Worm (Caenorhabditis elegans): Measurements from ENCODE around the gene T20B12.3.

The T20B12.3 gene

DNA sequence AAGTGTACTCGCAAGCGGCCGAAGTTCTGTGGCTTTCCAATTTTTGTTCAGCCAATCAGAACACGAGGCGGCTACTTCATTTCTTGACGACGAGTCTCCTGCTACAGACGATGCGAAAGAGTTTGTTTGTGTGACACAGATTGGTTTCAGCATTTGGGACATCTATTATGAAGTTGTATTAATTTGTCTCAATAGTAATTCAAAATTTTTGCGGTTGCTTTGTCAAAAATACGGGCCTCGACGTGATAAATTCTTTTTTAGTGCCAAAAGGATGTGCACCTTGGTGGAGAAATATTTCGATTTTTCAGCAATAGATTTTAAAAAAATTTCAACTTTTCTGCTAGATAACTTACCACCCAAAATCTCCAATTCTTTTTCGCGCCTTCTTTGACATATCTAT lies 11.3 kb upstream of the T20B12.3 start:
- no peak for TF ChIP-seq tbx-2 (tag; optimal IDR thresholded peaks at IDR 0.05)
- TF ChIP-seq nhr-25 (tag; optimal IDR thresholded peaks at IDR 0.05): no peak
- no peak for TF ChIP-seq elt-2 (tag; optimal IDR thresholded peaks at IDR 0.05)
- no peak for TF ChIP-seq mdl-1 (tag; optimal IDR thresholded peaks at IDR 0.05)
- no peak for TF ChIP-seq nhr-43 (tag; optimal IDR thresholded peaks at IDR 0.05; ENCODE audit: poor library complexity, severe bottlenecking)
- no peak for TF ChIP-seq pha-4 (tag; optimal IDR thresholded peaks at IDR 0.05)
- no peak for TF ChIP-seq ama-1 (optimal IDR thresholded peaks at IDR 0.05)
- no peak for TF ChIP-seq ceh-28 (tag; optimal IDR thresholded peaks at IDR 0.05)
- TF ChIP-seq nhr-11 (tag; optimal IDR thresholded peaks at IDR 0.05): no peak
- TF ChIP-seq unc-62 (GFP tag; optimal IDR thresholded peaks at IDR 0.05): no peak
- TF ChIP-seq unc-39 (tag; optimal IDR thresholded peaks at IDR 0.05): no peak

DNA sequence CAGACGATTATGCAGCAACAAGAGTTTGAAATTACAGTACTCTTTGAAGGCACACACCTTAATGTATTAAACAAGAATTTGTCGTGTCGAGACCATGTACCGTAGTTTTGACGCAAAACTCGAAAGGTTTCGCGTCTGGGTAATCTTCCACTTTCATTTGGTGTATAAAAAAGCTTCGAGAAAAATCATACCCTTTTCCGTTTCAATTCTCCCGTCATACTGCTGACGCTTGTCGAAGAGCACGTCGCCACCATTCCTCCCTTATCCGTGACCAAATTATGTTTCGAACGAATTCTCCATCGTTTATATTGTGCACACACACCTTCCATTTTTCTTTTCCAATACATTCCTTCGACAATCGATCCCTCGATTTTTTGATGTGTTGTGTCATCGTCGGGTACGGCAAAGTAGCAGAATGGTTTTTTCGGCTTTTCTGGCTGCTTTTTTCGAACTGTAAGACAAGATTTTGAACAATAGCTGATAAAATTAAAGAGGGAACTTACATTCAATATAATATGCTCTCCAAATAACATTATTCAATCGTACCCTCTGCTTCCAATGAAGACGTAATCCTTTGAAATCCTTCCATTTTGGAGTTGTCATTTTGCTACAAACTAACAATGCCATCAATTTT lies 8.0 kb upstream of the T20B12.3 start:
- TF ChIP-seq R02D3.7 (tag; optimal IDR thresholded peaks at IDR 0.05): no peak
- TF ChIP-seq nhr-43 (tag; optimal IDR thresholded peaks at IDR 0.05; ENCODE audit: poor library complexity, severe bottlenecking): peak; percentile 38
- no peak for TF ChIP-seq egl-5 (tag; optimal IDR thresholded peaks at IDR 0.05)
- TF ChIP-seq lin-15B (tag; optimal IDR thresholded peaks at IDR 0.05): no peak
- TF ChIP-seq ama-1 (optimal IDR thresholded peaks at IDR 0.05): peak; percentile 93
- no peak for TF ChIP-seq jun-1 (tag; optimal IDR thresholded peaks at IDR 0.05)
- TF ChIP-seq nhr-237 (tag; optimal IDR thresholded peaks at IDR 0.05): no peak

DNA sequence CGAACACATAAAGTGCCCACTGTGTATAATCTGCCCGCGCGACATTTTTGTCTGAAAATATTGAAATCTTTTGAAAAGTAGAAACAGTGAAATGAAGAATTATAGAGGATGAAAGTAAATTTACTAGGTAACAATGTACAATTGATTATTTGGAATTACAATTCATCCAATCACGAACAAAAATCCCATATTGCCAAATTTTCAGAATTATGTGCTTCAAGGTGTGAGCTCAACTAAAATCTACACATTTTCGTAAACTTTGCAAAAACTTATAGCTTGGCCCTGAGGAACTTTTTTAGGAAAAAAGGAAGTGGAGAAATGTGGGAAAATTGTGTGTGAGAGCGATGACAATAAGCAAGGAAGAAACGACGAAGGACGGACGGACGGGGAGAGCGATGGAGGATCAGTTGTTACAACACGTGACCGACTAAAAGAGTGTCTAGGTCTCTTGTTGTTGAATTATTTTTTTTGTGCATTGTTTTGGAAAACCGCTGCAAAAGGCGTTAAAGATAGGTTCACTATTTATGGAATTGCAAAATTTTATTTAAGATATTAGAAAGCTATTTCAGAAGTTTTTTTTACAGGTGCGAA lies 7.1 kb upstream of the T20B12.3 start, which contains the start of gene mml-1:
Gene mml-1, minus strand, starts transcription at position 51 of the 591 bp plus-strand sequence.
- TF ChIP-seq nfya-1 (tag; optimal IDR thresholded peaks at IDR 0.05; ENCODE audit: insufficient read depth) (peak; percentile 17), ama-1 (optimal IDR thresholded peaks at IDR 0.05) (peak; percentile 66), fkh-2 (tag; optimal IDR thresholded peaks at IDR 0.05) (no peak), lsy-12 (tag; optimal IDR thresholded peaks at IDR 0.05) (peak; percentile 24)

DNA sequence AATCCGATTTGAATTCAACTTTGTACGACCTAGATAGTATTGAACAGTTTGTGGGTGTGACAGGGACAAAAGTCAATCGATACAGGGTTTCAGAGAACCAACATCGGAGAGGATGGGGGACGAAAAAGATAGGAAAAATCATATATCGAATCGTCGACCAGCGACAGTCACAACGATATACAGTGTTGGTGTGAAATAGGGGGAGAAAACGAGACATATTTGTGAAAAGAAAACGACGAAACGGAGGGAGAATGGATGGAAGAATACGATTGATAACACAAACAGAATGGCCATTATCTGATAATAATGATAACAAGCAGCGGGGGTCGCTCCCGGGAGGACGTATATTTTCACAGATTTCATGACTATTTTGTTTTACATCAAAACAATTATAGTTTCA lies 6.5 kb upstream of the T20B12.3 start:
- TF ChIP-seq lin-15B (tag; optimal IDR thresholded peaks at IDR 0.05): no peak
- TF ChIP-seq nfya-1 (tag; optimal IDR thresholded peaks at IDR 0.05; ENCODE audit: insufficient read depth): no peak
- no peak for TF ChIP-seq unc-62 (GFP tag; optimal IDR thresholded peaks at IDR 0.05)
- peak in 2 of 3 experiments; percentile 44 to 91 for TF ChIP-seq elt-3 (tag; optimal IDR thresholded peaks at IDR 0.05)
- peak; percentile 14 for TF ChIP-seq nhr-25 (tag; optimal IDR thresholded peaks at IDR 0.05)
- TF ChIP-seq ama-1 (optimal IDR thresholded peaks at IDR 0.05): peak; percentile 83
- peak; percentile 62 for TF ChIP-seq nhr-23 (tag; optimal IDR thresholded peaks at IDR 0.05)
- peak; percentile 11 for TF ChIP-seq mml-1 (tag; optimal IDR thresholded peaks at IDR 0.05)
- TF ChIP-seq eor-1 (tag; optimal IDR thresholded peaks at IDR 0.05): no peak
- peak; percentile 65 for TF ChIP-seq ceh-28 (tag; optimal IDR thresholded peaks at IDR 0.05)
- no peak for TF ChIP-seq nhr-76 (tag; optimal IDR thresholded peaks at IDR 0.05)
- peak; percentile 14 for TF ChIP-seq R02D3.7 (tag; optimal IDR thresholded peaks at IDR 0.05)
- TF ChIP-seq elt-2 (tag; optimal IDR thresholded peaks at IDR 0.05): peak; percentile 86

DNA sequence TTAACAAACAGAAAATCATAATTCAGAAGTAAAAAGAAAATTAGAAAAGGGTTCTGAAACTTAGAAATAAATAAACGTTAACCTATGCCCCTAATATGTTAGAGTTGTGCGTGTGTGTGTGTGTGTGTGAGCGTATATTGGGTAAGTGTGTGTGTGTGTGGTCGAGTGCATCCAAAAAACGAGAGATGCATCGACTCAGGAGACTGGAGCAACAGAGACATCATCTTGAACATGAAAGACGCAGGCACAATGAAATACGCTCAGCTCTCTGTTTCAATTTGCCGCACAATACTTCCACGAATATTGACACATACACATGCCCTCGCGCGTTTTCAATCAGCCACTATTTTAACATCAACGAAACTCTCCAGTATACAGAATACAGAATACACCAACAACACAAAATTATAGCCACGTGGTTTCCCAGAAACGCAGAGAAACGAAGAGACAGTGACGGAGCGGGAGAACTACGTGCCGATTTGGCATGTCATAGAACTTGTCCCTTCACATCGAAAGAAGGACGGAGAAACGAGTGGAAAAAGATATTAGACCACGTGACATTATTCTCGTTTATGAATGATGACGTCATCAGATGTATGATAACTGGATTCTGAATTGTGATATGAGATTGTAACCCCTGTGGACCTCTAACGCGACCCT lies 5.6 kb upstream of the T20B12.3 start:
- peak; percentile 58 for TF ChIP-seq pha-4 (tag; optimal IDR thresholded peaks at IDR 0.05)
- peak; percentile 64 for TF ChIP-seq jun-1 (tag; optimal IDR thresholded peaks at IDR 0.05)
- TF ChIP-seq snpc-4 (tag; optimal IDR thresholded peaks at IDR 0.05): no peak
- no peak for TF ChIP-seq ztf-4 (tag; optimal IDR thresholded peaks at IDR 0.05)
- no peak for TF ChIP-seq unc-39 (tag; optimal IDR thresholded peaks at IDR 0.05)
- peak; percentile 96 for TF ChIP-seq nhr-23 (tag; optimal IDR thresholded peaks at IDR 0.05)
- TF ChIP-seq elt-3 (tag; optimal IDR thresholded peaks at IDR 0.05): peak; percentile 42 to 71 (median 60)
- peak; percentile 59 for TF ChIP-seq lin-39 (tag; optimal IDR thresholded peaks at IDR 0.05)
- peak; percentile 57 for TF ChIP-seq nfya-1 (tag; optimal IDR thresholded peaks at IDR 0.05; ENCODE audit: insufficient read depth)
- TF ChIP-seq ZK546.5 (tag; optimal IDR thresholded peaks at IDR 0.05): no peak
- TF ChIP-seq ceh-82 (tag; optimal IDR thresholded peaks at IDR 0.05): no peak
- peak; percentile 23 for TF ChIP-seq pqm-1 (tag; optimal IDR thresholded peaks at IDR 0.05)
- TF ChIP-seq nhr-77 (tag; optimal IDR thresholded peaks at IDR 0.05): no peak
- TF ChIP-seq hmg-11 (tag; optimal IDR thresholded peaks at IDR 0.05): peak; percentile 11
- TF ChIP-seq elt-2 (tag; optimal IDR thresholded peaks at IDR 0.05): peak; percentile 73
- no peak for TF ChIP-seq zag-1 (tag; optimal IDR thresholded peaks at IDR 0.05)
- no peak for TF ChIP-seq fkh-10 (GFP tag; optimal IDR thresholded peaks at IDR 0.05)
- TF ChIP-seq fos-1 (tag; optimal IDR thresholded peaks at IDR 0.05): peak; percentile 77
- no peak for TF ChIP-seq nhr-28 (tag; optimal IDR thresholded peaks at IDR 0.05)
- TF ChIP-seq skn-1 (tag; optimal IDR thresholded peaks at IDR 0.05): no peak
- TF ChIP-seq lsy-12 (tag; optimal IDR thresholded peaks at IDR 0.05): peak; percentile 73
- TF ChIP-seq nhr-11 (tag; optimal IDR thresholded peaks at IDR 0.05): peak; percentile 10
- no peak for TF ChIP-seq ceh-28 (tag; optimal IDR thresholded peaks at IDR 0.05)
- peak; percentile 27 for TF ChIP-seq egl-5 (tag; optimal IDR thresholded peaks at IDR 0.05)
- no peak for TF ChIP-seq eor-1 (tag; optimal IDR thresholded peaks at IDR 0.05)
- TF ChIP-seq ztf-11 (tag; optimal IDR thresholded peaks at IDR 0.05): no peak
- TF ChIP-seq ama-1 (optimal IDR thresholded peaks at IDR 0.05): peak; percentile 70
- TF ChIP-seq fkh-2 (tag; optimal IDR thresholded peaks at IDR 0.05): no peak
- peak; percentile 97 for TF ChIP-seq nhr-25 (tag; optimal IDR thresholded peaks at IDR 0.05)
- no peak for TF ChIP-seq egl-27 (tag; optimal IDR thresholded peaks at IDR 0.05)
- peak; percentile 95 for TF ChIP-seq nhr-43 (tag; optimal IDR thresholded peaks at IDR 0.05; ENCODE audit: poor library complexity, severe bottlenecking)
